In the genomic region with DNA sequence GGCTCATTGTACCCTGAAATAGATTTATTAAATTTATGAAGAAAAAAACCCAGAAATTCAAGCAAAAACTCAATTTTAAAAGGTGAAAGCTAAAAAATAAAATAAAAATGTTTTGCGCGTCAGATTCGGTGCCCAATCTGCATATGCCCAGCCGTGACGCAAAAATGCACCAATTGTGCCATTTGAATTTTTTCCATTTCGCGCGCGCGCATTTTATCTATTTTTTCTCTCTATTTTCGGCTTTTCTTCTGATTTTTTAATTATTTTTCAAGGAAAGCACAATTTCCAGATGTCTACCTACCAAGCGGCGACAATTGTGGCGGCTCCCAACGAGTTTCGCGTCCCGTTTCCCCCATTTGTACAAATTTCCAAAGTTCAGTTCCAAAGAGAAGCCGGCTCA, we compare ENCODE assay signal across 4 worm cellular contexts.
A peak's percentile ranks its signal among the peaks of the same experiment; 100 is the strongest.
TF ChIP-seq lines count a peak whose summit lies in the region.

A gene (minus strand): TSS at position 7 of the 400 bp plus-strand sequence.
A gene (plus strand): TSS at position 270 of the 400 bp plus-strand sequence.

TF ChIP-seq in whole organism, L1 larva, 84 proteins besides CTCF, POLR2A, EP300 and RAD21 (continued from another document):
- TF ChIP-seq tbx-2 (tag; optimal IDR thresholded peaks at IDR 0.05; lab: Kevin White, UChicago) (no peak), Y116A8C.19 (tag; optimal IDR thresholded peaks at IDR 0.05; lab: Kevin White, UChicago; ENCODE audit: borderline replicate concordance) (no peak), unc-30 (tag; optimal IDR thresholded peaks at IDR 0.05; lab: Kevin White, UChicago) (no peak), nhr-76 (tag; optimal IDR thresholded peaks at IDR 0.05; lab: Kevin White, UChicago) (no peak), efl-1 (optimal IDR thresholded peaks at IDR 0.05; lab: Kevin White, UChicago) (peak; percentile 45 to 71), efl-1 (GFP tag; optimal IDR thresholded peaks at IDR 0.05 in 1 of 2; lab: Kevin White, UChicago) (peak; percentile 74 to 96), mep-1 (tag; optimal IDR thresholded peaks at IDR 0.05; lab: Kevin White, UChicago) (no peak), mdl-1 (tag; optimal IDR thresholded peaks at IDR 0.05; lab: Kevin White, UChicago) (no peak), unc-130 (tag; optimal IDR thresholded peaks at IDR 0.05; lab: Kevin White, UChicago) (peak; percentile 25), tlp-1 (tag; optimal IDR thresholded peaks at IDR 0.05; lab: Kevin White, UChicago) (no peak), dpl-1 (GFP tag; optimal IDR thresholded peaks at IDR 0.05; lab: Kevin White, UChicago) (peak; percentile 48 to 70 (median 60)), sptf-1 (tag; optimal IDR thresholded peaks at IDR 0.05; lab: Kevin White, UChicago) (no peak), snu-23 (GFP tag; optimal IDR thresholded peaks at IDR 0.05; lab: Kevin White, UChicago) (peak; percentile 40), ceh-90 (tag; optimal IDR thresholded peaks at IDR 0.05; lab: Kevin White, UChicago) (no peak), nhr-12 (tag; optimal IDR thresholded peaks at IDR 0.05; lab: Kevin White, UChicago) (no peak), nhr-85 (tag; lab: Kevin White, UChicago) (peak; percentile 58), blmp-1 (tag; optimal IDR thresholded peaks at IDR 0.05; lab: Kevin White, UChicago) (no peak), F16B12.6 (tag; optimal IDR thresholded peaks at IDR 0.05; lab: Kevin White, UChicago) (peak; percentile 84), dsc-1 (tag; optimal IDR thresholded peaks at IDR 0.05; lab: Kevin White, UChicago) (no peak), grh-1 (GFP tag; IDR thresholded peaks at IDR 0.05; lab: Robert Waterston, UW) (no peak)
TF ChIP-seq in whole organism, L1 larva: peak in this region for 10.

TF ChIP-seq in whole organism, L3 larva, 47 proteins besides CTCF, POLR2A, EP300 and RAD21 (continued from another document):
- TF ChIP-seq nhr-23 (tag; optimal IDR thresholded peaks at IDR 0.05; lab: Kevin White, UChicago) (no peak), fos-1 (tag; optimal IDR thresholded peaks at IDR 0.05; lab: Kevin White, UChicago) (no peak), jun-1 (tag; optimal IDR thresholded peaks at IDR 0.05; lab: Kevin White, UChicago) (no peak), mdl-1 (tag; optimal IDR thresholded peaks at IDR 0.05; lab: Kevin White, UChicago) (no peak), ceh-16 (tag; optimal IDR thresholded peaks at IDR 0.05; lab: Kevin White, UChicago) (no peak), sea-2 (GFP tag; optimal IDR thresholded peaks at IDR 0.05; lab: Kevin White, UChicago) (no peak), nhr-77 (tag; optimal IDR thresholded peaks at IDR 0.05; lab: Kevin White, UChicago) (no peak)
TF ChIP-seq in whole organism, L3 larva: peak in this region for 4.

TF ChIP-seq in whole organism, L4 larva, 104 proteins besides CTCF, POLR2A, EP300 and RAD21 (continued from another document):
- peak; percentile 53 for TF ChIP-seq mes-2 (tag; optimal IDR thresholded peaks at IDR 0.05; lab: Kevin White, UChicago; ENCODE audit: poor library complexity, severe bottlenecking)
TF ChIP-seq in whole organism, L4 larva: peak in this region for 6.

TF ChIP-seq in whole organism, young adult, 124 proteins besides CTCF, POLR2A, EP300 and RAD21 (continued from another document):
- TF ChIP-seq aptf-2 (GFP tag; conservative IDR thresholded peaks at IDR 0.05; lab: Robert Waterston, UW) (peak; percentile 70; the same call in 1 of the 2 replicates), hmg-1.2 (GFP tag; IDR thresholded peaks at IDR 0.05; lab: Robert Waterston, UW) (0 out of 2 replicates have a peak, but pooled peaks have one; percentile 20), hmg-20 (GFP tag; IDR thresholded peaks at IDR 0.05; lab: Robert Waterston, UW) (no peak), hsf-1 (GFP tag; IDR thresholded peaks at IDR 0.05; lab: Robert Waterston, UW) (peak; percentile 53; the same call in 1 of the 2 replicates), hlh-26 (GFP tag; conservative IDR thresholded peaks at IDR 0.05; lab: Robert Waterston, UW) (no peak), hrde-1 (tag; optimal IDR thresholded peaks at IDR 0.05; lab: Kevin White, UChicago; ENCODE audit: borderline replicate concordance) (no peak), F37B4.10 (GFP tag; IDR thresholded peaks at IDR 0.05; lab: Robert Waterston, UW) (no peak), F52B5.7 (tag; optimal IDR thresholded peaks at IDR 0.05; lab: Kevin White, UChicago) (no peak), ztf-18 (tag; optimal IDR thresholded peaks at IDR 0.05; lab: Kevin White, UChicago) (no peak), ztf-25 (GFP tag; IDR thresholded peaks at IDR 0.05; lab: Robert Waterston, UW) (no peak), dox-1 (GFP tag; IDR thresholded peaks at IDR 0.05; lab: Robert Waterston, UW) (peak; percentile 47; the same call in 1 of the 2 replicates), ztf-28 (GFP tag; IDR thresholded peaks at IDR 0.05; lab: Robert Waterston, UW) (no peak), nhr-90 (tag; optimal IDR thresholded peaks at IDR 0.05; lab: Kevin White, UChicago) (no peak), T26A5.8 (tag; optimal IDR thresholded peaks at IDR 0.05; lab: Kevin White, UChicago) (no peak), repo-1 (tag; optimal IDR thresholded peaks at IDR 0.05; lab: Kevin White, UChicago) (no peak), let-526 (GFP tag; IDR thresholded peaks at IDR 0.05; lab: Robert Waterston, UW) (no peak), snpc-3.4 (tag; optimal IDR thresholded peaks at IDR 0.05; lab: Kevin White, UChicago) (peak; percentile 48), ceh-58 (GFP tag; IDR thresholded peaks at IDR 0.05; lab: Robert Waterston, UW) (no peak), lsl-1 (GFP tag; optimal IDR thresholded peaks at IDR 0.05; lab: Kevin White, UChicago) (peak; percentile 75), ccch-3 (GFP tag; optimal IDR thresholded peaks at IDR 0.05; lab: Kevin White, UChicago) (no peak), bed-1 (GFP tag; IDR thresholded peaks at IDR 0.05; lab: Robert Waterston, UW) (no peak), tbp1 (GFP tag; optimal IDR thresholded peaks at IDR 0.05; lab: Kevin White, UChicago) (no peak), C06A6.2 (GFP tag; conservative IDR thresholded peaks at IDR 0.05; lab: Robert Waterston, UW) (no peak), ztf-26 (tag; optimal IDR thresholded peaks at IDR 0.05; lab: Kevin White, UChicago) (no peak), unc-62 (GFP tag; optimal IDR thresholded peaks at IDR 0.05; lab: Kevin White, UChicago) (no peak), Y53G8AR.9 (GFP tag; conservative IDR thresholded peaks at IDR 0.05; lab: Robert Waterston, UW) (no peak), sdz-38 (tag; optimal IDR thresholded peaks at IDR 0.05; lab: Kevin White, UChicago) (no peak), madf-6 (GFP tag; IDR thresholded peaks at IDR 0.05; lab: Robert Waterston, UW) (peak; percentile 97), madf-3 (GFP tag; IDR thresholded peaks at IDR 0.05; lab: Robert Waterston, UW) (0 out of 2 replicates have a peak, but pooled peaks have one; percentile 70), F33H1.4 (GFP tag; IDR thresholded peaks at IDR 0.05; lab: Robert Waterston, UW) (peak; percentile 81), athp-1 (tag; optimal IDR thresholded peaks at IDR 0.05; lab: Kevin White, UChicago) (peak; percentile 50), snpc-1.3 (tag; optimal IDR thresholded peaks at IDR 0.05; lab: Kevin White, UChicago; ENCODE audit: insufficient read depth) (no peak), C17E4.6 (GFP tag; IDR thresholded peaks at IDR 0.05; lab: Robert Waterston, UW) (no peak), lsy-27 (tag; optimal IDR thresholded peaks at IDR 0.05; lab: Kevin White, UChicago; ENCODE audit: borderline replicate concordance, insufficient read depth) (no peak), efl-1 (GFP tag; optimal IDR thresholded peaks at IDR 0.05; lab: Kevin White, UChicago) (peak; percentile 95), ceh-100 (GFP tag; IDR thresholded peaks at IDR 0.05; lab: Robert Waterston, UW) (peak; percentile 71), D2030.7 (GFP tag; IDR thresholded peaks at IDR 0.05; lab: Robert Waterston, UW) (peak; percentile 90), attf-5 (GFP tag; optimal IDR thresholded peaks at IDR 0.05; lab: Kevin White, UChicago) (no peak), pbrm-1 (GFP tag; IDR thresholded peaks at IDR 0.05; lab: Robert Waterston, UW) (0 out of 2 replicates have a peak, but pooled peaks have one; percentile 8), ceh-27 (GFP tag; optimal IDR thresholded peaks at IDR 0.05; lab: Kevin White, UChicago) (no peak), xnd-1 (tag; optimal IDR thresholded peaks at IDR 0.05; lab: Kevin White, UChicago) (peak; percentile 85), F57A8.1 (GFP tag; optimal IDR thresholded peaks at IDR 0.05; lab: Kevin White, UChicago) (no peak), rec-8 (tag; optimal IDR thresholded peaks at IDR 0.05; lab: Kevin White, UChicago) (no peak)
TF ChIP-seq in whole organism, young adult: peak in this region for 27.
